Fruit fly (Drosophila melanogaster) whole organism, embryonic: Measurements from ENCODE around the gene Cpr67Fa2.

Experiments
- Abd-B ChIP-seq: fragments of 200-800 bp; sonication (Bioruptor generic); optimal IDR thresholded peaks from 2 replicates; lab custom pipeline; 2018; ENCODE audit warnings: missing biosample characterization, mild to moderate bottlenecking, missing genetic modification characterization, moderate library complexity
- Atf3 ChIP-seq: fragments of 200-800 bp; sonication (Bioruptor generic); optimal IDR thresholded peaks from 3 replicates; lab custom pipeline; 2016; ENCODE audit warnings: missing biosample characterization, missing genetic modification characterization
- BEAF-32 ChIP-seq: fragments of 200-800 bp; sonication (Bioruptor generic); optimal IDR thresholded peaks from 3 replicates; lab custom pipeline; 2017; ENCODE audit warnings: missing biosample characterization, missing genetic modification characterization, mild to moderate bottlenecking, moderate library complexity, missing genetic modification reagents
- CG12236 ChIP-seq: fragments of 200-800 bp; sonication (Bioruptor generic); optimal IDR thresholded peaks from 2 replicates; lab custom pipeline; 2016; ENCODE audit warnings: missing biosample characterization, missing genetic modification characterization
- CG12744 ChIP-seq: fragments of 200-800 bp; sonication (Bioruptor generic); optimal IDR thresholded peaks from 2 replicates; lab custom pipeline; 2016; ENCODE audit warnings: missing biosample characterization, missing genetic modification characterization
- CG12769 ChIP-seq: fragments of 200-800 bp; sonication (Bioruptor generic); optimal IDR thresholded peaks from 2 replicates; lab custom pipeline; 2019; ENCODE audit warnings: missing biosample characterization, mild to moderate bottlenecking, missing genetic modification characterization, moderate library complexity
- CG13287 ChIP-seq: fragments of 200-800 bp; sonication (Bioruptor generic); IDR thresholded peaks from 2 replicates; pipeline ENCODE4 v1.3.6; 2022; ENCODE audit warnings: missing biosample characterization, missing genetic modification characterization; ENCODE audit not compliant: partially characterized antibody
- CG14965 ChIP-seq: fragments of 200-800 bp; sonication (Bioruptor generic); optimal IDR thresholded peaks from 2 replicates; lab custom pipeline; 2016; ENCODE audit warnings: missing biosample characterization, missing genetic modification characterization, borderline replicate concordance
- CG2129 ChIP-seq: fragments of 200-800 bp; sonication (Bioruptor generic); IDR thresholded peaks from 2 replicates; pipeline ENCODE4 v1.3.6; 2022; ENCODE audit warnings: missing biosample characterization, missing genetic modification characterization; ENCODE audit not compliant: partially characterized antibody
- CG30431 ChIP-seq: fragments of 200-800 bp; sonication (Bioruptor generic); optimal IDR thresholded peaks from 2 replicates; lab custom pipeline; 2017; ENCODE audit warnings: missing biosample characterization, missing genetic modification characterization
- CG3065 ChIP-seq: fragments of 200-800 bp; sonication (Bioruptor generic); optimal IDR thresholded peaks from 2 replicates; lab custom pipeline; 2016; ENCODE audit warnings: missing biosample characterization, missing genetic modification characterization
- CG3995 ChIP-seq: fragments of 200-800 bp; sonication (Bioruptor generic); optimal IDR thresholded peaks from 3 replicates; lab custom pipeline; 2016; ENCODE audit warnings: missing biosample characterization, missing genetic modification characterization
- CG4282 ChIP-seq: fragments of 200-800 bp; sonication (Bioruptor generic); optimal IDR thresholded peaks from 2 replicates; lab custom pipeline; 2016; ENCODE audit warnings: missing biosample characterization, missing genetic modification characterization
- CG4328 ChIP-seq: fragments of 200-800 bp; sonication (Bioruptor generic); optimal IDR thresholded peaks from 3 replicates; lab custom pipeline; 2017; ENCODE audit warnings: missing biosample characterization, missing genetic modification reagents, missing genetic modification characterization
- CG43689 ChIP-seq: fragments of 200-800 bp; sonication (Bioruptor generic); IDR thresholded peaks from 2 replicates; pipeline ENCODE4 v1.3.6; 2022; ENCODE audit warnings: missing biosample characterization, missing genetic modification characterization
- CG4617 ChIP-seq: fragments of 200-800 bp; sonication (Bioruptor generic); optimal IDR thresholded peaks from 3 replicates; lab custom pipeline; 2016; ENCODE audit warnings: missing biosample characterization, missing genetic modification characterization, borderline replicate concordance
- CG4730 ChIP-seq: fragments of 200-800 bp; sonication (Bioruptor generic); IDR thresholded peaks from 2 replicates; pipeline ENCODE4 v1.3.6; 2022; ENCODE audit warnings: missing biosample characterization, missing genetic modification characterization
- CG6813 ChIP-seq: fragments of 200-800 bp; sonication (Bioruptor generic); optimal IDR thresholded peaks from 2 replicates; lab custom pipeline; 2017; ENCODE audit warnings: missing biosample characterization, missing genetic modification characterization, mild to moderate bottlenecking, moderate library complexity, missing genetic modification reagents
- CG7357 ChIP-seq: fragments of 200-800 bp; sonication (Bioruptor generic); IDR thresholded peaks from 3 replicates; pipeline ENCODE4 v1.3.6; 2022; ENCODE audit warnings: missing biosample characterization, missing genetic modification characterization
- CG7963 ChIP-seq: fragments of 200-800 bp; sonication (Bioruptor generic); IDR thresholded peaks from 3 replicates; pipeline ENCODE4 v1.3.6; 2022; ENCODE audit warnings: missing biosample characterization, missing genetic modification characterization; ENCODE audit not compliant: partially characterized antibody
- CTCF ChIP-seq: fragments of 200-800 bp; sonication (Bioruptor generic); optimal IDR thresholded peaks from 2 replicates; lab custom pipeline; 2017; ENCODE audit warnings: missing biosample characterization, mild to moderate bottlenecking, missing genetic modification characterization, moderate library complexity
- HHEX ChIP-seq: fragments of 200-800 bp; sonication (Bioruptor generic); optimal IDR thresholded peaks from 3 replicates; lab custom pipeline; 2017; ENCODE audit warnings: missing biosample characterization, mild to moderate bottlenecking, missing genetic modification characterization, missing genetic modification reagents
- HLH3B ChIP-seq: fragments of 200-800 bp; sonication (Bioruptor generic); IDR thresholded peaks from 2 replicates; pipeline ENCODE4 v1.3.6; 2022; ENCODE audit warnings: missing biosample characterization, missing genetic modification characterization
- Hr78 ChIP-seq, 2 experiments: fragments of 200-800 bp in 1 of 2; fragments of >200 bp in 1 of 2; sonication (Bioruptor generic) in 1 of 2; optimal IDR thresholded peaks; 2 replicates each; lab custom pipeline; 2017 to 2019; ENCODE audit warnings: missing biosample characterization in 2 of 2, missing genetic modification characterization in 2 of 2, mild to moderate bottlenecking in 1 of 2, moderate library complexity in 1 of 2
- Lpt ChIP-seq: fragments of >200 bp; optimal IDR thresholded peaks from 2 replicates; lab custom pipeline; 2018; ENCODE audit warnings: missing biosample characterization, missing genetic modification characterization
- MESR4 ChIP-seq: fragments of 200-800 bp; sonication (Bioruptor generic); optimal IDR thresholded peaks from 2 replicates; lab custom pipeline; 2018; ENCODE audit warnings: missing biosample characterization, mild to moderate bottlenecking, missing genetic modification characterization, moderate library complexity
- Max ChIP-seq: fragments of 200-800 bp; sonication (Bioruptor generic); optimal IDR thresholded peaks from 2 replicates; lab custom pipeline; 2016; ENCODE audit warnings: missing biosample characterization, mild to moderate bottlenecking, missing genetic modification characterization
- Mes4 ChIP-seq: fragments of 200-800 bp; sonication (Bioruptor generic); optimal IDR thresholded peaks from 2 replicates; lab custom pipeline; 2016; ENCODE audit warnings: missing biosample characterization, missing genetic modification characterization
- Myb ChIP-seq: fragments of 200-800 bp; sonication (Bioruptor generic); optimal IDR thresholded peaks from 2 replicates; lab custom pipeline; 2016; ENCODE audit warnings: missing biosample characterization, missing genetic modification characterization
- NC2α ChIP-seq: fragments of 200-800 bp; sonication (Bioruptor generic); optimal IDR thresholded peaks from 2 replicates; lab custom pipeline; 2016; ENCODE audit warnings: missing biosample characterization, missing genetic modification characterization
- Neu2 ChIP-seq: fragments of 200-800 bp; sonication (Bioruptor generic); optimal IDR thresholded peaks from 3 replicates; lab custom pipeline; 2016; ENCODE audit warnings: missing biosample characterization, missing genetic modification characterization, borderline replicate concordance
- Spps ChIP-seq: fragments of 200-800 bp; sonication (Bioruptor generic); optimal IDR thresholded peaks from 2 replicates; lab custom pipeline; 2018; ENCODE audit warnings: missing biosample characterization, mild to moderate bottlenecking, missing genetic modification characterization
- Ssrp ChIP-seq: fragments of 200-800 bp; sonication (Bioruptor generic); optimal IDR thresholded peaks from 2 replicates; lab custom pipeline; 2018; ENCODE audit warnings: missing biosample characterization, mild to moderate bottlenecking, missing genetic modification characterization, moderate library complexity
- Taf1 ChIP-seq: fragments of 200-800 bp; sonication (Bioruptor generic); IDR thresholded peaks from 2 replicates; pipeline ENCODE4 v1.3.6; 2022; ENCODE audit warnings: missing biosample characterization, missing genetic modification characterization
- abd-A ChIP-seq: fragments of 200-800 bp; sonication (Bioruptor generic); optimal IDR thresholded peaks from 3 replicates; lab custom pipeline; 2019; ENCODE audit warnings: missing biosample characterization, mild to moderate bottlenecking, missing genetic modification characterization, moderate library complexity
- bcd ChIP-seq: fragments of 200-800 bp; sonication (Bioruptor generic); optimal IDR thresholded peaks from 2 replicates; lab custom pipeline; 2017; ENCODE audit warnings: missing biosample characterization, mild to moderate bottlenecking, missing genetic modification characterization
- cwo ChIP-seq: fragments of 200-800 bp; sonication (Bioruptor generic); optimal IDR thresholded peaks from 3 replicates; lab custom pipeline; 2017; ENCODE audit warnings: missing biosample characterization, missing genetic modification characterization, mild to moderate bottlenecking, moderate library complexity, missing genetic modification reagents
- dimm ChIP-seq: fragments of 200-800 bp; sonication (Bioruptor generic); IDR thresholded peaks from 2 replicates; pipeline ENCODE4 v1.3.6; 2022; ENCODE audit warnings: missing biosample characterization, missing genetic modification characterization
- eyg ChIP-seq: fragments of 200-800 bp; sonication (Bioruptor generic); optimal IDR thresholded peaks from 3 replicates; lab custom pipeline; 2016; ENCODE audit warnings: missing biosample characterization, missing genetic modification characterization
- fd96Cb ChIP-seq: fragments of 200-800 bp; sonication (Bioruptor generic); optimal IDR thresholded peaks from 2 replicates; lab custom pipeline; 2018; ENCODE audit warnings: missing biosample characterization, mild to moderate bottlenecking, missing genetic modification characterization, moderate library complexity
- ftz-f1 ChIP-seq: fragments of 200-800 bp; sonication (Bioruptor generic); optimal IDR thresholded peaks from 2 replicates; lab custom pipeline; 2016; ENCODE audit warnings: missing biosample characterization, missing genetic modification characterization
- gcm2 ChIP-seq: fragments of 200-800 bp; sonication (Bioruptor generic); optimal IDR thresholded peaks from 2 replicates; lab custom pipeline; 2016; ENCODE audit warnings: missing biosample characterization, missing genetic modification characterization
- grau ChIP-seq: fragments of 200-800 bp; optimal IDR thresholded peaks from 3 replicates; lab custom pipeline; 2019; ENCODE audit warnings: missing biosample characterization, mild to moderate bottlenecking, missing genetic modification characterization, moderate library complexity
- h ChIP-seq: fragments of >200 bp; optimal IDR thresholded peaks from 2 replicates; lab custom pipeline; 2017
- maf-S ChIP-seq: fragments of 200-800 bp; sonication (Bioruptor generic); optimal IDR thresholded peaks from 2 replicates; lab custom pipeline; 2016; ENCODE audit warnings: missing biosample characterization, missing genetic modification characterization
- mam ChIP-seq: fragments of 200-800 bp; sonication (Bioruptor generic); optimal IDR thresholded peaks from 3 replicates; lab custom pipeline; 2016; ENCODE audit warnings: missing biosample characterization, missing genetic modification characterization
- peb ChIP-seq: fragments of 200-800 bp; sonication (Bioruptor generic); IDR thresholded peaks from 2 replicates; pipeline ENCODE4 v1.3.6; 2022; ENCODE audit warnings: missing biosample characterization, missing genetic modification characterization
- pum ChIP-seq: fragments of 200-800 bp; sonication (Bioruptor generic); optimal IDR thresholded peaks from 2 replicates; lab custom pipeline; 2016; ENCODE audit warnings: missing biosample characterization, missing genetic modification characterization
- shn ChIP-seq: fragments of 200-800 bp; sonication (Bioruptor generic); optimal IDR thresholded peaks from 3 replicates; lab custom pipeline; 2016; ENCODE audit warnings: missing biosample characterization, missing genetic modification characterization
- tin ChIP-seq: fragments of 200-800 bp; sonication (Bioruptor generic); optimal IDR thresholded peaks from 3 replicates; lab custom pipeline; 2016; ENCODE audit warnings: missing biosample characterization, missing genetic modification characterization
- tup ChIP-seq: fragments of 200-800 bp; sonication (Bioruptor generic); optimal IDR thresholded peaks from 2 replicates; lab custom pipeline; 2016; ENCODE audit warnings: missing biosample characterization, mild to moderate bottlenecking, missing genetic modification characterization, moderate library complexity
- usp ChIP-seq: fragments of >200 bp; optimal IDR thresholded peaks from 2 replicates; lab custom pipeline; 2017; ENCODE audit warnings: missing biosample characterization, missing genetic modification characterization
- zen2 ChIP-seq: fragments of 200-800 bp; sonication (Bioruptor generic); IDR thresholded peaks from 3 replicates; pipeline ENCODE4 v1.3.6; 2022; ENCODE audit warnings: missing biosample characterization, missing genetic modification characterization; ENCODE audit not compliant: partially characterized antibody

The Cpr67Fa2 gene

DNA sequence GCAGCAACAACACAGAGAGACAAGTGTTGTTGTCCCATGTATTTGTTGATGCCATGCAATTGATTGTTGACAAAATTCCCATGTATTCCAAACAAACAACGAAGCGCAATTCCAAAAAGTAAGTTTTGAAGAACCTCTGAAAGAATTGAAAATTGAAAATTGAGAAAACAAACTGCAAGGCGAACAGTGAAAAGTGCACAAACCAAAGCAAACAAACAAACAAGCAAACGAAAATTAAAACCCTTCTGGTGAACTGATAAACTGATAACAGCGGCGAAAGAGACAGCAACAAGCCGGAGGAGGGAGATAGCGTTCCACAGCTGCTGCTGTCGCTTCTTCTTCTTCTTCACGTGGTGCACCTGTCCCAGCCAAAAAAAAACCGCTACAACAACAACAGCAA is 32.9 kb upstream of the Cpr67Fa2 start (continued):
- no peak for TF ChIP-seq shn (GFP tag; lab: Kevin White, UChicago)
- peak; percentile 35 for TF ChIP-seq maf-S (GFP tag; lab: Kevin White, UChicago)
- TF ChIP-seq gcm2 (GFP tag; lab: Kevin White, UChicago): no peak
- peak; percentile 15 for TF ChIP-seq HHEX
- TF ChIP-seq cwo (GFP tag; lab: Kevin White, UChicago): no peak
- TF ChIP-seq BEAF-32 (GFP tag; lab: Kevin White, UChicago): no peak
- TF ChIP-seq CG30431 (GFP tag; lab: Kevin White, UChicago): no peak
- no peak for TF ChIP-seq CG4617
- TF ChIP-seq Ssrp (tag; lab: Kevin White, UChicago): peak; percentile 5
- TF ChIP-seq CG2129: no peak
- no peak for TF ChIP-seq h
- no peak for TF ChIP-seq zen2
- TF ChIP-seq CG3065: no peak
- TF ChIP-seq HLH3B: no peak
- TF ChIP-seq CG7963: no peak
- no peak for TF ChIP-seq CG43689 (GFP tag; lab: Robert Waterston, UW)
- peak; percentile 57 for TF ChIP-seq CG12236 (GFP tag; lab: Kevin White, UChicago)
- TF ChIP-seq ftz-f1 (GFP tag; lab: Kevin White, UChicago): no peak
- no peak for TF ChIP-seq tin (GFP tag; lab: Kevin White, UChicago)
- no peak for TF ChIP-seq CG4282 (GFP tag; lab: Kevin White, UChicago)
- TF ChIP-seq Hr78 (GFP tag; optimal IDR thresholded peaks at IDR 0.05; lab: Kevin White, UChicago): no peak
- no peak for TF ChIP-seq CG14965 (GFP tag; lab: Kevin White, UChicago)
- no peak for TF ChIP-seq Lpt (GFP tag; lab: Kevin White, UChicago)
- TF ChIP-seq fd96Cb (tag; lab: Kevin White, UChicago): no peak
- TF ChIP-seq usp (GFP tag; lab: Kevin White, UChicago): no peak
- TF ChIP-seq Max (GFP tag; lab: Kevin White, UChicago): no peak
- TF ChIP-seq CG13287 (GFP tag; lab: Robert Waterston, UW): no peak
- no peak for TF ChIP-seq pum
- TF ChIP-seq CG12769 (tag; lab: Kevin White, UChicago): no peak
- no peak for TF ChIP-seq Myb (GFP tag; lab: Kevin White, UChicago)
- no peak for TF ChIP-seq CG4730
- no peak for TF ChIP-seq peb
- TF ChIP-seq Atf3 (GFP tag; lab: Kevin White, UChicago): no peak
- TF ChIP-seq Taf1 (GFP tag; lab: Robert Waterston, UW): no peak
- no peak for TF ChIP-seq Abd-B
- TF ChIP-seq Mes4 (GFP tag; lab: Kevin White, UChicago): no peak
- TF ChIP-seq mam (GFP tag; lab: Kevin White, UChicago): no peak
- TF ChIP-seq bcd (GFP tag; lab: Kevin White, UChicago): no peak
- TF ChIP-seq Spps (tag; lab: Kevin White, UChicago): no peak
- TF ChIP-seq CG7357 (GFP tag; lab: Robert Waterston, UW): no peak
- TF ChIP-seq CG3995 (GFP tag; lab: Kevin White, UChicago): no peak
- no peak for TF ChIP-seq tup
- TF ChIP-seq grau: no peak
- peak; percentile 15 for TF ChIP-seq CG6813 (GFP tag; lab: Kevin White, UChicago)
- TF ChIP-seq CG4328: no peak
- TF ChIP-seq CTCF (GFP tag; lab: Kevin White, UChicago): no peak
- no peak for TF ChIP-seq dimm
- no peak for TF ChIP-seq CG12744
- no peak for TF ChIP-seq Neu2 (GFP tag; lab: Kevin White, UChicago)
- TF ChIP-seq MESR4: no peak
- no peak for TF ChIP-seq abd-A (tag; lab: Kevin White, UChicago)
- no peak for TF ChIP-seq eyg (GFP tag; lab: Kevin White, UChicago)
- TF ChIP-seq NC2α (GFP tag; lab: Kevin White, UChicago): no peak
